Fruit fly (Drosophila melanogaster) whole organism, embryonic: ENCODE measurements around the gene unc-13.

ENCODE experiments used
- ATbp ChIP-seq: fragments of 200-800 bp; sonication (Bioruptor generic); optimal IDR thresholded peaks from 2 replicates; lab custom pipeline; 2017; ENCODE audit warnings: missing biosample characterization, mild to moderate bottlenecking, missing genetic modification characterization, missing genetic modification reagents
- Ada2b ChIP-seq: fragments of 200-800 bp; sonication (Bioruptor generic); IDR thresholded peaks from 2 replicates; pipeline ENCODE4 v1.3.6; 2022; ENCODE audit warnings: missing biosample characterization, missing genetic modification characterization
- Adf1 ChIP-seq: fragments of 200-800 bp; sonication (Bioruptor generic); IDR thresholded peaks from 2 replicates; pipeline ENCODE4 v1.3.6; 2022; ENCODE audit warnings: missing biosample characterization, missing genetic modification characterization
- Aef1 ChIP-seq: fragments of 200-800 bp; sonication (Bioruptor generic); IDR thresholded peaks from 3 replicates; pipeline ENCODE4 v1.3.6; 2022; ENCODE audit warnings: missing biosample characterization, missing genetic modification characterization
- B-H2 ChIP-seq: fragments of 200-800 bp; sonication (Bioruptor generic); optimal IDR thresholded peaks from 2 replicates; lab custom pipeline; 2018; ENCODE audit warnings: missing biosample characterization, mild to moderate bottlenecking, missing genetic modification characterization
- CG10979 ChIP-seq: fragments of 200-800 bp; sonication (Bioruptor generic); optimal IDR thresholded peaks from 2 replicates; lab custom pipeline; 2018; ENCODE audit warnings: missing biosample characterization, mild to moderate bottlenecking, missing genetic modification characterization, moderate library complexity
- CG11723 ChIP-seq: fragments of 200-800 bp; sonication (Bioruptor generic); optimal IDR thresholded peaks from 2 replicates; lab custom pipeline; 2017; ENCODE audit warnings: missing biosample characterization, mild to moderate bottlenecking, missing genetic modification characterization
- CG14965 ChIP-seq: fragments of 200-800 bp; sonication (Bioruptor generic); optimal IDR thresholded peaks from 2 replicates; lab custom pipeline; 2016; ENCODE audit warnings: missing biosample characterization, missing genetic modification characterization, borderline replicate concordance
- CG15269 ChIP-seq: fragments of 200-800 bp; sonication (Bioruptor generic); optimal IDR thresholded peaks from 2 replicates; lab custom pipeline; 2018; ENCODE audit warnings: missing biosample characterization, mild to moderate bottlenecking, missing genetic modification characterization, moderate library complexity
- CG1603 ChIP-seq: fragments of 200-800 bp; sonication (Bioruptor generic); optimal IDR thresholded peaks from 2 replicates; lab custom pipeline; 2019; ENCODE audit warnings: missing biosample characterization, mild to moderate bottlenecking, missing genetic modification characterization, moderate library complexity
- CG17802 ChIP-seq: fragments of 200-800 bp; sonication (Bioruptor generic); optimal IDR thresholded peaks from 2 replicates; lab custom pipeline; 2018; ENCODE audit warnings: missing biosample characterization, mild to moderate bottlenecking, missing genetic modification characterization, moderate library complexity
- CG18599 ChIP-seq: fragments of 200-800 bp; sonication (Bioruptor generic); optimal IDR thresholded peaks from 3 replicates; lab custom pipeline; 2017; ENCODE audit warnings: missing biosample characterization, missing genetic modification characterization, mild to moderate bottlenecking, moderate library complexity, missing genetic modification reagents
- CG2116 ChIP-seq: fragments of 200-800 bp; sonication (Bioruptor generic); optimal IDR thresholded peaks from 3 replicates; lab custom pipeline; 2018; ENCODE audit warnings: missing biosample characterization, mild to moderate bottlenecking, missing genetic modification characterization
- CG2199 ChIP-seq: fragments of 200-800 bp; sonication (Bioruptor generic); IDR thresholded peaks from 3 replicates; pipeline ENCODE4 v1.3.6; 2022; ENCODE audit warnings: missing biosample characterization, missing genetic modification characterization
- CG30431 ChIP-seq: fragments of 200-800 bp; sonication (Bioruptor generic); optimal IDR thresholded peaks from 2 replicates; lab custom pipeline; 2017; ENCODE audit warnings: missing biosample characterization, missing genetic modification characterization
- CG31388 ChIP-seq: fragments of 200-800 bp; sonication (Bioruptor generic); optimal IDR thresholded peaks from 2 replicates; lab custom pipeline; 2016; ENCODE audit warnings: missing biosample characterization, missing genetic modification characterization
- CG3163 ChIP-seq: fragments of 200-800 bp; sonication (Bioruptor generic); optimal IDR thresholded peaks from 3 replicates; lab custom pipeline; 2016; ENCODE audit warnings: missing biosample characterization, missing genetic modification characterization
- CG32532 ChIP-seq: fragments of 200-800 bp; sonication (Bioruptor generic); IDR thresholded peaks from 2 replicates; pipeline ENCODE4 v1.3.6; 2022; ENCODE audit warnings: missing biosample characterization, missing genetic modification characterization
- CG3726 ChIP-seq: fragments of 200-800 bp; sonication (Bioruptor generic); IDR thresholded peaks from 3 replicates; pipeline ENCODE4, ENCODE4 v1.3.6; 2022; ENCODE audit warnings: missing biosample characterization, missing genetic modification characterization
- CG3847 ChIP-seq: fragments of 200-800 bp; sonication (Bioruptor generic); IDR thresholded peaks from 2 replicates; pipeline ENCODE4 v1.3.6; 2022; ENCODE audit warnings: missing biosample characterization, missing genetic modification characterization
- CG7357 ChIP-seq: fragments of 200-800 bp; sonication (Bioruptor generic); IDR thresholded peaks from 3 replicates; pipeline ENCODE4 v1.3.6; 2022; ENCODE audit warnings: missing biosample characterization, missing genetic modification characterization
- CG7987 ChIP-seq: fragments of 200-800 bp; sonication (Bioruptor generic); optimal IDR thresholded peaks from 2 replicates; lab custom pipeline; 2018; ENCODE audit warnings: missing biosample characterization, mild to moderate bottlenecking, missing genetic modification characterization, moderate library complexity
- CG8290 ChIP-seq, 3 experiments: fragments of 200-800 bp; sonication (Bioruptor generic); optimal IDR thresholded peaks; 2 replicates each; lab custom pipeline; 2016 to 2019; ENCODE audit warnings: missing biosample characterization in 3 of 3, missing genetic modification characterization in 3 of 3, mild to moderate bottlenecking in 2 of 3, moderate library complexity in 1 of 3
- CG8765 ChIP-seq: fragments of 200-800 bp; sonication (Bioruptor generic); IDR thresholded peaks from 2 replicates; pipeline ENCODE4 v1.3.6; 2022; ENCODE audit warnings: missing biosample characterization, missing genetic modification characterization
- CG9797 ChIP-seq: fragments of 200-800 bp; sonication (Bioruptor generic); optimal IDR thresholded peaks from 3 replicates; lab custom pipeline; 2018; ENCODE audit warnings: missing biosample characterization, mild to moderate bottlenecking, missing genetic modification characterization
- CoRest ChIP-seq: fragments of 200-800 bp; sonication (Bioruptor generic); optimal IDR thresholded peaks from 3 replicates; lab custom pipeline; 2018; ENCODE audit warnings: missing biosample characterization, mild to moderate bottlenecking, missing genetic modification characterization, moderate library complexity
- Dek ChIP-seq: fragments of 200-800 bp; sonication (Bioruptor generic); optimal IDR thresholded peaks from 3 replicates; lab custom pipeline; 2019; ENCODE audit warnings: missing biosample characterization, mild to moderate bottlenecking, missing genetic modification characterization, moderate library complexity
- E2f1 ChIP-seq: fragments of 200-800 bp; sonication (Bioruptor generic); IDR thresholded peaks from 2 replicates; pipeline ENCODE4 v1.3.6; 2022; ENCODE audit warnings: missing biosample characterization, missing genetic modification characterization
- Lpt ChIP-seq: fragments of >200 bp; optimal IDR thresholded peaks from 2 replicates; lab custom pipeline; 2018; ENCODE audit warnings: missing biosample characterization, missing genetic modification characterization
- Med ChIP-seq: fragments of 200-800 bp; sonication (Bioruptor generic); peaks from one replicate; lab custom pipeline; 2016; ENCODE audit warnings: missing biosample characterization, missing genetic modification characterization, mild to moderate bottlenecking, inconsistent platforms, moderate library complexity
- NFAT ChIP-seq: fragments of 200-800 bp; sonication (Bioruptor generic); IDR thresholded peaks from 2 replicates; pipeline ENCODE4 v1.3.6; 2022; ENCODE audit warnings: missing biosample characterization, missing genetic modification characterization
- NK7.1 ChIP-seq: fragments of 200-800 bp; sonication (Bioruptor generic); optimal IDR thresholded peaks from 3 replicates; lab custom pipeline; 2016; ENCODE audit warnings: missing biosample characterization, missing genetic modification characterization
- Nf-YC ChIP-seq: fragments of 200-800 bp; optimal IDR thresholded peaks from 3 replicates; lab custom pipeline; 2019; ENCODE audit warnings: missing biosample characterization, mild to moderate bottlenecking, missing genetic modification characterization, moderate library complexity
- Xbp1 ChIP-seq: fragments of 200-800 bp; sonication (Bioruptor generic); optimal IDR thresholded peaks from 3 replicates; lab custom pipeline; 2016; ENCODE audit warnings: missing biosample characterization, mild to moderate bottlenecking, missing genetic modification characterization
- ap ChIP-seq: fragments of 200-800 bp; sonication (Bioruptor generic); IDR thresholded peaks from 2 replicates; pipeline ENCODE4 v1.3.6; 2022; ENCODE audit warnings: missing biosample characterization, missing genetic modification characterization
- bowl ChIP-seq: fragments of 200-800 bp; sonication (Bioruptor generic); IDR thresholded peaks from 2 replicates; pipeline ENCODE4 v1.3.6; 2022; ENCODE audit warnings: missing biosample characterization, missing genetic modification characterization
- crol ChIP-seq: fragments of 200-800 bp; sonication (Bioruptor generic); IDR thresholded peaks from 2 replicates; pipeline ENCODE4 v1.3.6; 2022; ENCODE audit warnings: missing biosample characterization, missing genetic modification characterization
- her ChIP-seq: fragments of 200-800 bp; sonication (Bioruptor generic); optimal IDR thresholded peaks from 2 replicates; lab custom pipeline; 2016; ENCODE audit warnings: missing biosample characterization, missing genetic modification characterization
- hth ChIP-seq: fragments of >200 bp; optimal IDR thresholded peaks from 2 replicates; lab custom pipeline; 2017; ENCODE audit warnings: inconsistent platforms
- knrl ChIP-seq: fragments of 200-800 bp; sonication (Bioruptor generic); IDR thresholded peaks from 3 replicates; pipeline ENCODE4 v1.3.6; 2022; ENCODE audit warnings: missing biosample characterization, missing genetic modification characterization; ENCODE audit not compliant: partially characterized antibody
- luna ChIP-seq: fragments of 200-800 bp; sonication (Bioruptor generic); optimal IDR thresholded peaks from 2 replicates; lab custom pipeline; 2016; ENCODE audit warnings: missing biosample characterization, missing genetic modification characterization
- maf-S ChIP-seq: fragments of 200-800 bp; sonication (Bioruptor generic); optimal IDR thresholded peaks from 2 replicates; lab custom pipeline; 2016; ENCODE audit warnings: missing biosample characterization, missing genetic modification characterization
- mld ChIP-seq: fragments of 200-800 bp; sonication (Bioruptor generic); IDR thresholded peaks from 3 replicates; pipeline ENCODE4 v1.3.6; 2022; ENCODE audit warnings: missing biosample characterization, missing genetic modification characterization; ENCODE audit not compliant: partially characterized antibody
- nau ChIP-seq: fragments of 200-800 bp; sonication (Bioruptor generic); optimal IDR thresholded peaks from 3 replicates; lab custom pipeline; 2017; ENCODE audit warnings: missing biosample characterization, mild to moderate bottlenecking, missing genetic modification characterization, missing genetic modification reagents
- pros ChIP-seq: fragments of 200-800 bp; sonication (Bioruptor generic); optimal IDR thresholded peaks from 3 replicates; lab custom pipeline; 2019; ENCODE audit warnings: missing biosample characterization, mild to moderate bottlenecking, missing genetic modification characterization, moderate library complexity
- row ChIP-seq: fragments of 200-800 bp; sonication (Bioruptor generic); IDR thresholded peaks from 3 replicates; pipeline ENCODE4 v1.3.6; 2022; ENCODE audit warnings: missing biosample characterization, missing genetic modification characterization
- sqz ChIP-seq: fragments of 200-800 bp; sonication (Bioruptor generic); optimal IDR thresholded peaks from 3 replicates; lab custom pipeline; 2018; ENCODE audit warnings: missing biosample characterization, mild to moderate bottlenecking, missing genetic modification characterization
- tgo ChIP-seq: fragments of 200-800 bp; sonication (Bioruptor generic); IDR thresholded peaks from 3 replicates; pipeline ENCODE4 v1.3.6; 2022; ENCODE audit warnings: missing biosample characterization, missing genetic modification characterization
- vvl ChIP-seq: fragments of 200-800 bp; sonication (Bioruptor generic); IDR thresholded peaks from 2 replicates; pipeline ENCODE4 v1.3.6; 2022; ENCODE audit warnings: missing biosample characterization, missing genetic modification characterization
- zfh1 ChIP-seq: fragments of 200-800 bp; sonication (Bioruptor generic); IDR thresholded peaks from 3 replicates; pipeline ENCODE4 v1.3.6; 2022; ENCODE audit warnings: missing biosample characterization, missing genetic modification characterization

Gene unc-13

dm6 chr4:936036-936869, 24.1 kb upstream of the unc-13 start, which contains the start of gene mGluR (continued):
- TF ChIP-seq CG8765 (GFP tag; lab: Robert Waterston, UW) (no peak), Nf-YC (no peak), CG8290 (GFP tag; optimal IDR thresholded peaks at IDR 0.05; lab: Kevin White, UChicago) (peak; percentile 69), CG8290 (tag; optimal IDR thresholded peaks at IDR 0.05; lab: Kevin White, UChicago) (peak in 1 of 2 experiments; percentile 27), Med (GFP tag; lab: Kevin White, UChicago) (peak; percentile 8), CoRest (no peak), E2f1 (no peak), CG3163 (GFP tag; lab: Kevin White, UChicago) (peak; percentile 92), CG2116 (GFP tag; lab: Kevin White, UChicago) (peak; percentile 20), Dek (tag; lab: Kevin White, UChicago) (no peak), luna (GFP tag; lab: Kevin White, UChicago) (no peak), NFAT (GFP tag; lab: Robert Waterston, UW) (no peak), ap (GFP tag; lab: Robert Waterston, UW) (no peak), row (GFP tag; lab: Robert Waterston, UW) (peak; percentile 68; the same call in 2 of the 3 replicates), CG14965 (GFP tag; lab: Kevin White, UChicago) (no peak), CG3726 (GFP tag; lab: Robert Waterston, UW) (no peak), mld (GFP tag; lab: Robert Waterston, UW) (no peak), CG7987 (GFP tag; lab: Kevin White, UChicago) (no peak), CG10979 (tag; lab: Kevin White, UChicago) (no peak), Aef1 (GFP tag; lab: Robert Waterston, UW) (no peak), CG9797 (GFP tag; lab: Kevin White, UChicago) (peak; percentile 21), sqz (GFP tag; lab: Kevin White, UChicago) (no peak), hth (no peak), CG30431 (GFP tag; lab: Kevin White, UChicago) (no peak), CG7357 (GFP tag; lab: Robert Waterston, UW) (peak; percentile 81; the same call in 2 of the 3 replicates), CG15269 (no peak), Adf1 (no peak), knrl (GFP tag; lab: Robert Waterston, UW) (no peak), CG3847 (GFP tag; lab: Robert Waterston, UW) (no peak), ATbp (GFP tag; lab: Kevin White, UChicago) (no peak), CG32532 (GFP tag; lab: Robert Waterston, UW) (no peak), her (no peak), CG11723 (GFP tag; lab: Kevin White, UChicago) (peak; percentile 83), CG17802 (tag; lab: Kevin White, UChicago) (peak; percentile 93), crol (GFP tag; lab: Robert Waterston, UW) (no peak), tgo (no peak), B-H2 (GFP tag; lab: Kevin White, UChicago) (no peak), CG18599 (no peak), CG2199 (GFP tag; lab: Robert Waterston, UW) (peak; percentile 75; the same call in 1 of the 3 replicates), CG31388 (GFP tag; lab: Kevin White, UChicago) (no peak), vvl (GFP tag; lab: Robert Waterston, UW) (no peak), Lpt (GFP tag; lab: Kevin White, UChicago) (no peak), Ada2b (GFP tag; lab: Robert Waterston, UW) (no peak), Xbp1 (GFP tag; lab: Kevin White, UChicago) (no peak), CG1603 (peak; percentile 73), zfh1 (GFP tag; lab: Robert Waterston, UW) (no peak), nau (GFP tag; lab: Kevin White, UChicago) (no peak), bowl (no peak), NK7.1 (no peak), maf-S (GFP tag; lab: Kevin White, UChicago) (no peak), pros (GFP tag; lab: Kevin White, UChicago) (no peak)
